Fruit fly (Drosophila melanogaster) whole organism, embryonic: ENCODE measurements around the gene moody.

Source experiments
- Ada2b ChIP-seq: fragments of 200-800 bp; sonication (Bioruptor generic); IDR thresholded peaks from 2 replicates; pipeline ENCODE4 v1.3.6; 2022; ENCODE audit warnings: missing biosample characterization, missing genetic modification characterization
- Bgb ChIP-seq: fragments of 200-800 bp; sonication (Bioruptor generic); IDR thresholded peaks from 2 replicates; pipeline ENCODE4 v1.3.6; 2022; ENCODE audit warnings: missing biosample characterization, missing genetic modification characterization; ENCODE audit not compliant: partially characterized antibody
- CG10565 ChIP-seq: fragments of 200-800 bp; sonication (Bioruptor generic); optimal IDR thresholded peaks from 3 replicates; lab custom pipeline; 2016; ENCODE audit warnings: missing biosample characterization, mild to moderate bottlenecking, missing genetic modification characterization
- CG11723 ChIP-seq: fragments of 200-800 bp; sonication (Bioruptor generic); optimal IDR thresholded peaks from 2 replicates; lab custom pipeline; 2017; ENCODE audit warnings: missing biosample characterization, mild to moderate bottlenecking, missing genetic modification characterization
- CG12299 ChIP-seq: fragments of 200-800 bp; sonication (Bioruptor generic); optimal IDR thresholded peaks from 2 replicates; lab custom pipeline; 2018; ENCODE audit warnings: missing biosample characterization, mild to moderate bottlenecking, missing genetic modification characterization
- CG13287 ChIP-seq: fragments of 200-800 bp; sonication (Bioruptor generic); IDR thresholded peaks from 2 replicates; pipeline ENCODE4 v1.3.6; 2022; ENCODE audit warnings: missing biosample characterization, missing genetic modification characterization; ENCODE audit not compliant: partially characterized antibody
- CG14667 ChIP-seq: fragments of 200-800 bp; sonication (Bioruptor generic); IDR thresholded peaks from 2 replicates; pipeline ENCODE4 v1.3.6; 2022; ENCODE audit warnings: missing biosample characterization, missing genetic modification characterization
- CG15011 ChIP-seq: fragments of 200-800 bp; sonication (Bioruptor generic); optimal IDR thresholded peaks from 3 replicates; lab custom pipeline; 2018; ENCODE audit warnings: missing biosample characterization, mild to moderate bottlenecking, missing genetic modification characterization
- CG15479 ChIP-seq: fragments of 200-800 bp; sonication (Bioruptor generic); optimal IDR thresholded peaks from 3 replicates; lab custom pipeline; 2019; ENCODE audit warnings: missing biosample characterization, mild to moderate bottlenecking, missing genetic modification characterization, moderate library complexity
- CG15514 ChIP-seq: fragments of 200-800 bp; sonication (Bioruptor generic); optimal IDR thresholded peaks from 3 replicates; lab custom pipeline; 2017; ENCODE audit warnings: missing biosample characterization, missing genetic modification characterization, mild to moderate bottlenecking, moderate library complexity, missing genetic modification reagents
- CG1603 ChIP-seq: fragments of 200-800 bp; sonication (Bioruptor generic); optimal IDR thresholded peaks from 2 replicates; lab custom pipeline; 2019; ENCODE audit warnings: missing biosample characterization, mild to moderate bottlenecking, missing genetic modification characterization, moderate library complexity
- CG17385 ChIP-seq: fragments of 200-800 bp; sonication (Bioruptor generic); optimal IDR thresholded peaks from 3 replicates; lab custom pipeline; 2018; ENCODE audit warnings: missing biosample characterization, mild to moderate bottlenecking, missing genetic modification characterization
- CG17802 ChIP-seq: fragments of 200-800 bp; sonication (Bioruptor generic); optimal IDR thresholded peaks from 2 replicates; lab custom pipeline; 2018; ENCODE audit warnings: missing biosample characterization, mild to moderate bottlenecking, missing genetic modification characterization, moderate library complexity
- CG17829 ChIP-seq: fragments of 200-800 bp; optimal IDR thresholded peaks from 2 replicates; lab custom pipeline; 2019; ENCODE audit warnings: missing biosample characterization, mild to moderate bottlenecking, missing genetic modification characterization, moderate library complexity
- CG3163 ChIP-seq: fragments of 200-800 bp; sonication (Bioruptor generic); optimal IDR thresholded peaks from 3 replicates; lab custom pipeline; 2016; ENCODE audit warnings: missing biosample characterization, missing genetic modification characterization
- CG3281 ChIP-seq: fragments of 200-800 bp; sonication (Bioruptor generic); optimal IDR thresholded peaks from 3 replicates; lab custom pipeline; 2017; ENCODE audit warnings: missing biosample characterization, mild to moderate bottlenecking, missing genetic modification characterization
- CG3407 ChIP-seq: fragments of 200-800 bp; sonication (Bioruptor generic); optimal IDR thresholded peaks from 2 replicates; lab custom pipeline; 2018; ENCODE audit warnings: missing biosample characterization, mild to moderate bottlenecking, missing genetic modification characterization
- CG4282 ChIP-seq: fragments of 200-800 bp; sonication (Bioruptor generic); optimal IDR thresholded peaks from 2 replicates; lab custom pipeline; 2016; ENCODE audit warnings: missing biosample characterization, missing genetic modification characterization
- CG4707 ChIP-seq: fragments of 200-800 bp; sonication (Bioruptor generic); optimal IDR thresholded peaks from 2 replicates; lab custom pipeline; 2018; ENCODE audit warnings: missing biosample characterization, mild to moderate bottlenecking, missing genetic modification characterization, moderate library complexity
- CG6175 ChIP-seq: fragments of 200-800 bp; sonication (Bioruptor generic); IDR thresholded peaks from 3 replicates; pipeline ENCODE4 v1.3.6; 2022; ENCODE audit warnings: missing biosample characterization, missing genetic modification characterization
- CG6689 ChIP-seq: fragments of 200-800 bp; sonication (Bioruptor generic); IDR thresholded peaks from 2 replicates; pipeline ENCODE4 v1.3.6; 2022; ENCODE audit warnings: missing biosample characterization, missing genetic modification characterization
- CG6813 ChIP-seq: fragments of 200-800 bp; sonication (Bioruptor generic); optimal IDR thresholded peaks from 2 replicates; lab custom pipeline; 2017; ENCODE audit warnings: missing biosample characterization, missing genetic modification characterization, mild to moderate bottlenecking, moderate library complexity, missing genetic modification reagents
- CG8089 ChIP-seq: fragments of 200-800 bp; sonication (Bioruptor generic); optimal IDR thresholded peaks from 3 replicates; lab custom pipeline; 2016; ENCODE audit warnings: missing biosample characterization, missing genetic modification characterization
- CG8924 ChIP-seq: fragments of 200-800 bp; optimal IDR thresholded peaks from 3 replicates; lab custom pipeline; 2019; ENCODE audit warnings: missing biosample characterization, mild to moderate bottlenecking, missing genetic modification characterization, moderate library complexity
- CG9215 ChIP-seq: fragments of 200-800 bp; sonication (Bioruptor generic); IDR thresholded peaks from 2 replicates; pipeline ENCODE4 v1.3.6; 2022; ENCODE audit warnings: missing biosample characterization, missing genetic modification characterization
- CG9817 ChIP-seq: fragments of 200-800 bp; sonication (Bioruptor generic); optimal IDR thresholded peaks from 2 replicates; lab custom pipeline; 2018; ENCODE audit warnings: missing biosample characterization, mild to moderate bottlenecking, missing genetic modification characterization, moderate library complexity
- Dref ChIP-seq: fragments of 200-800 bp; sonication (Bioruptor generic); IDR thresholded peaks from 2 replicates; pipeline ENCODE4 v1.3.6; 2022; ENCODE audit warnings: missing biosample characterization, missing genetic modification characterization
- Ets97D ChIP-seq: fragments of 200-800 bp; sonication (Bioruptor generic); optimal IDR thresholded peaks from 3 replicates; lab custom pipeline; 2016; ENCODE audit warnings: missing biosample characterization, missing genetic modification characterization
- Fer1 ChIP-seq: fragments of 200-800 bp; sonication (Bioruptor generic); optimal IDR thresholded peaks from 2 replicates; lab custom pipeline; 2017; ENCODE audit warnings: missing biosample characterization, mild to moderate bottlenecking, missing genetic modification characterization
- Fer3 ChIP-seq: fragments of 200-800 bp; sonication (Bioruptor generic); optimal IDR thresholded peaks from 2 replicates; lab custom pipeline; 2018; ENCODE audit warnings: missing biosample characterization, mild to moderate bottlenecking, missing genetic modification characterization, moderate library complexity
- Kr ChIP-seq: fragments of 200-800 bp; sonication (Bioruptor generic); optimal IDR thresholded peaks from 2 replicates; lab custom pipeline; 2017; ENCODE audit warnings: missing biosample characterization, mild to moderate bottlenecking, missing genetic modification characterization
- Lim3 ChIP-seq: fragments of 200-800 bp; sonication (Bioruptor generic); IDR thresholded peaks from 2 replicates; pipeline ENCODE4 v1.3.6; 2022; ENCODE audit warnings: missing biosample characterization, missing genetic modification characterization
- Max ChIP-seq: fragments of 200-800 bp; sonication (Bioruptor generic); optimal IDR thresholded peaks from 2 replicates; lab custom pipeline; 2016; ENCODE audit warnings: missing biosample characterization, mild to moderate bottlenecking, missing genetic modification characterization
- Mes4 ChIP-seq: fragments of 200-800 bp; sonication (Bioruptor generic); optimal IDR thresholded peaks from 2 replicates; lab custom pipeline; 2016; ENCODE audit warnings: missing biosample characterization, missing genetic modification characterization
- PHDP ChIP-seq: fragments of 200-800 bp; sonication (Bioruptor generic); optimal IDR thresholded peaks from 3 replicates; lab custom pipeline; 2018; ENCODE audit warnings: missing biosample characterization, mild to moderate bottlenecking, missing genetic modification characterization, moderate library complexity
- Scr ChIP-seq: fragments of 200-800 bp; sonication (Bioruptor generic); IDR thresholded peaks from 2 replicates; pipeline ENCODE4 v1.3.6; 2022; ENCODE audit warnings: missing biosample characterization, missing genetic modification characterization; ENCODE audit not compliant: partially characterized antibody
- Taf1 ChIP-seq: fragments of 200-800 bp; sonication (Bioruptor generic); IDR thresholded peaks from 2 replicates; pipeline ENCODE4 v1.3.6; 2022; ENCODE audit warnings: missing biosample characterization, missing genetic modification characterization
- bab2 ChIP-seq: fragments of 200-800 bp; sonication (Bioruptor generic); optimal IDR thresholded peaks from 2 replicates; lab custom pipeline; 2016; ENCODE audit warnings: missing biosample characterization, missing genetic modification characterization
- bcd ChIP-seq: fragments of 200-800 bp; sonication (Bioruptor generic); optimal IDR thresholded peaks from 2 replicates; lab custom pipeline; 2017; ENCODE audit warnings: missing biosample characterization, mild to moderate bottlenecking, missing genetic modification characterization
- bsh ChIP-seq, 2 experiments: fragments of 200-800 bp; sonication (Bioruptor generic); optimal IDR thresholded peaks; 2 replicates each; lab custom pipeline; 2017 to 2018; ENCODE audit warnings: mild to moderate bottlenecking in 2 of 2, missing biosample characterization in 2 of 2, missing genetic modification characterization in 2 of 2, moderate library complexity in 1 of 2
- crol ChIP-seq: fragments of 200-800 bp; sonication (Bioruptor generic); IDR thresholded peaks from 2 replicates; pipeline ENCODE4 v1.3.6; 2022; ENCODE audit warnings: missing biosample characterization, missing genetic modification characterization
- dmrt99B ChIP-seq: fragments of 200-800 bp; sonication (Bioruptor generic); optimal IDR thresholded peaks from 2 replicates; lab custom pipeline; 2018; ENCODE audit warnings: missing biosample characterization, mild to moderate bottlenecking, missing genetic modification characterization, moderate library complexity
- fd96Cb ChIP-seq: fragments of 200-800 bp; sonication (Bioruptor generic); optimal IDR thresholded peaks from 2 replicates; lab custom pipeline; 2018; ENCODE audit warnings: missing biosample characterization, mild to moderate bottlenecking, missing genetic modification characterization, moderate library complexity
- kay ChIP-seq: fragments of 200-800 bp; sonication (Bioruptor generic); optimal IDR thresholded peaks from 2 replicates; lab custom pipeline; 2016; ENCODE audit warnings: missing biosample characterization, missing genetic modification characterization
- org-1 ChIP-seq: fragments of 200-800 bp; sonication (Bioruptor generic); optimal IDR thresholded peaks from 2 replicates; lab custom pipeline; 2017; ENCODE audit warnings: missing biosample characterization, missing genetic modification characterization
- pita ChIP-seq: fragments of 200-800 bp; sonication (Bioruptor generic); optimal IDR thresholded peaks from 2 replicates; lab custom pipeline; 2017; ENCODE audit warnings: missing biosample characterization, mild to moderate bottlenecking, missing genetic modification characterization
- sim ChIP-seq: fragments of 200-800 bp; sonication (Bioruptor generic); IDR thresholded peaks from 2 replicates; pipeline ENCODE4 v1.3.6; 2022; ENCODE audit warnings: missing biosample characterization, missing genetic modification characterization
- ssp ChIP-seq: fragments of 200-800 bp; sonication (Bioruptor generic); IDR thresholded peaks from 2 replicates; pipeline ENCODE4 v1.3.6; 2022; ENCODE audit warnings: missing biosample characterization, missing genetic modification characterization
- trem ChIP-seq: fragments of 200-800 bp; optimal IDR thresholded peaks from 3 replicates; lab custom pipeline; 2019; ENCODE audit warnings: missing biosample characterization, mild to moderate bottlenecking, missing genetic modification characterization, moderate library complexity
- unc-4 ChIP-seq: fragments of 200-800 bp; sonication (Bioruptor generic); IDR thresholded peaks from 2 replicates; pipeline ENCODE4 v1.3.6; 2022; ENCODE audit warnings: missing biosample characterization, missing genetic modification characterization; ENCODE audit not compliant: partially characterized antibody

moody gene

dm6 chrX:2083109-2083508 lies 33.2 kb upstream of the moody start (continued):
- TF ChIP-seq kay (GFP tag; lab: Kevin White, UChicago) (peak; percentile 16), Dref (GFP tag; lab: Robert Waterston, UW) (peak; percentile 30; the same call in 1 of the 2 replicates), unc-4 (no peak), ssp (GFP tag; lab: Robert Waterston, UW) (no peak; the same call in 1 of the 2 replicates), pita (GFP tag; lab: Kevin White, UChicago) (no peak), CG11723 (GFP tag; lab: Kevin White, UChicago) (peak; percentile 4), Scr (no peak), sim (GFP tag; lab: Robert Waterston, UW) (no peak), Ada2b (GFP tag; lab: Robert Waterston, UW) (peak; percentile 62), Fer3 (tag; lab: Kevin White, UChicago) (peak; percentile 77), CG9817 (tag; lab: Kevin White, UChicago) (peak; percentile 82), CG8089 (GFP tag; lab: Kevin White, UChicago) (no peak), org-1 (GFP tag; lab: Kevin White, UChicago) (peak; percentile 26), CG6813 (GFP tag; lab: Kevin White, UChicago) (no peak), CG15011 (GFP tag; lab: Kevin White, UChicago) (no peak), trem (tag; lab: Kevin White, UChicago) (no peak), CG15514 (peak; percentile 59), crol (GFP tag; lab: Robert Waterston, UW) (no peak), CG17829 (tag; lab: Kevin White, UChicago) (no peak), CG6689 (GFP tag; lab: Robert Waterston, UW) (peak; percentile 42; the same call in 1 of the 2 replicates), CG3163 (GFP tag; lab: Kevin White, UChicago) (no peak), CG14667 (GFP tag; lab: Robert Waterston, UW) (0 out of 2 replicates have a peak, but pooled peaks have one; percentile 41), CG17802 (tag; lab: Kevin White, UChicago) (no peak), CG3281 (GFP tag; lab: Kevin White, UChicago) (peak; percentile 79), CG8924 (tag; lab: Kevin White, UChicago) (no peak), bcd (GFP tag; lab: Kevin White, UChicago) (peak; percentile 50), Bgb (GFP tag; lab: Robert Waterston, UW) (no peak), bab2 (GFP tag; lab: Kevin White, UChicago) (peak; percentile 23), CG4707 (peak; percentile 37), CG13287 (GFP tag; lab: Robert Waterston, UW) (no peak), PHDP (tag; lab: Kevin White, UChicago) (peak; percentile 62), CG3407 (GFP tag; lab: Kevin White, UChicago) (no peak), CG12299 (no peak), CG9215 (GFP tag; lab: Robert Waterston, UW) (peak; percentile 79), CG4282 (no peak), Lim3 (GFP tag; lab: Robert Waterston, UW) (no peak), fd96Cb (no peak), bsh (GFP tag; optimal IDR thresholded peaks at IDR 0.05; lab: Kevin White, UChicago) (peak in 1 of 2 experiments; percentile 61), Max (GFP tag; lab: Kevin White, UChicago) (no peak), Ets97D (GFP tag; lab: Kevin White, UChicago) (no peak), CG10565 (GFP tag; lab: Kevin White, UChicago) (no peak), Taf1 (GFP tag; lab: Robert Waterston, UW) (peak; percentile 69), CG6175 (GFP tag; lab: Robert Waterston, UW) (no peak), CG17385 (GFP tag; lab: Kevin White, UChicago) (peak; percentile 33), dmrt99B (peak; percentile 23), CG1603 (peak; percentile 53), Fer1 (GFP tag; lab: Kevin White, UChicago) (peak; percentile 39), CG15479 (no peak), Mes4 (GFP tag; lab: Kevin White, UChicago) (no peak), Kr (GFP tag; lab: Kevin White, UChicago) (no peak)
